Worm (Caenorhabditis elegans): ENCODE measurements around the gene sdz-35.
"Not testable (repeated sequence)": the region's sequence is repeated elsewhere in the genome, so short reads cannot be mapped to it uniquely, and the experiment has no call there.

The sdz-35 gene

ce11 chrII:3220723-3221122 is 12.1 kb upstream of the sdz-35 start, which contains the start of gene ZC239.22:
Gene ZC239.22, minus strand, starts transcription at chrII:3220823.
- TF ChIP-seq ref-1 (GFP tag; conservative IDR thresholded peaks at IDR 0.05) (no peak), cog-1 (tag; optimal IDR thresholded peaks at IDR 0.05) (no peak), klf-2 (GFP tag; conservative IDR thresholded peaks at IDR 0.05) (no peak), flt-1 (GFP tag; IDR thresholded peaks at IDR 0.05) (no peak), tab-1 (GFP tag; IDR thresholded peaks at IDR 0.05) (no peak), ztf-29 (GFP tag; IDR thresholded peaks at IDR 0.05) (no peak), T22C8.4 (GFP tag; IDR thresholded peaks at IDR 0.05) (no peak)

ce11 chrII:3215762-3216161 is 7.2 kb upstream of the sdz-35 start, which contains the start of gene ZC239.3:
Gene ZC239.3, plus strand, starts transcription at chrII:3216062.
- TF ChIP-seq ztf-23 (GFP tag; IDR thresholded peaks at IDR 0.05); cog-1 (tag; optimal IDR thresholded peaks at IDR 0.05); flt-1 (GFP tag; IDR thresholded peaks at IDR 0.05): not testable (repeated sequence)

- TF ChIP-seq ztf-23 (GFP tag; IDR thresholded peaks at IDR 0.05) (no peak), med-1 (GFP tag; optimal IDR thresholded peaks at IDR 0.05; ENCODE audit: insufficient read depth) (no peak)
Observed at ce11 chrII:3213898-3214297, 5.3 kb upstream of the sdz-35 start, which contains the start of gene ZC239.4. Gene ZC239.4, plus strand, starts transcription at chrII:3214198.

ce11 chrII:3210365-3210764 is 1.8 kb upstream of the sdz-35 start, which contains the start of gene ZC239.5:
Gene ZC239.5, plus strand, starts transcription at chrII:3210665.
- TF ChIP-seq cog-1 (tag; optimal IDR thresholded peaks at IDR 0.05) (no peak), flt-1 (GFP tag; IDR thresholded peaks at IDR 0.05) (no peak), ztf-29 (GFP tag; IDR thresholded peaks at IDR 0.05) (no peak), T22C8.4 (GFP tag; IDR thresholded peaks at IDR 0.05) (no peak), klf-2 (GFP tag; conservative IDR thresholded peaks at IDR 0.05) (no peak), ztf-23 (GFP tag; IDR thresholded peaks at IDR 0.05) (no peak), tab-1 (GFP tag; IDR thresholded peaks at IDR 0.05) (no peak), med-1 (GFP tag; optimal IDR thresholded peaks at IDR 0.05; ENCODE audit: insufficient read depth) (no peak), ref-1 (GFP tag; conservative IDR thresholded peaks at IDR 0.05) (no peak)

- TF ChIP-seq ztf-23 (GFP tag; IDR thresholded peaks at IDR 0.05), result no peak
Observed at ce11 chrII:3209251-3209650, 672 bp upstream of the sdz-35 start, which contains the start of gene ZC239.6. Gene ZC239.6, plus strand, starts transcription at chrII:3209631.

- no peak for TF ChIP-seq ztf-29 (GFP tag; IDR thresholded peaks at IDR 0.05)
Observed at ce11 chrII:3206423-3206989, 2.1 kb downstream of the sdz-35 start, which contains the start of the genes ZC239.20 and ZC239.21. Gene ZC239.20, minus strand, starts transcription at chrII:3206523. Gene ZC239.21, plus strand, starts transcription at chrII:3206939.

ce11 chrII:3203415-3203814 is 5.2 kb downstream of the sdz-35 start, which contains the start of gene sri-50:
Gene sri-50, plus strand, starts transcription at chrII:3203715.
- TF ChIP-seq ref-1 (GFP tag; conservative IDR thresholded peaks at IDR 0.05) (no peak), med-1 (GFP tag; optimal IDR thresholded peaks at IDR 0.05; ENCODE audit: insufficient read depth) (no peak), klf-2 (GFP tag; conservative IDR thresholded peaks at IDR 0.05) (no peak), cog-1 (tag; optimal IDR thresholded peaks at IDR 0.05) (no peak)

- TF ChIP-seq med-1 (GFP tag; optimal IDR thresholded peaks at IDR 0.05; ENCODE audit: insufficient read depth), result no peak
- no peak for TF ChIP-seq cog-1 (tag; optimal IDR thresholded peaks at IDR 0.05)
- TF ChIP-seq T22C8.4 (GFP tag; IDR thresholded peaks at IDR 0.05), result no peak
- no peak for TF ChIP-seq ztf-29 (GFP tag; IDR thresholded peaks at IDR 0.05)
- no peak for TF ChIP-seq ztf-23 (GFP tag; IDR thresholded peaks at IDR 0.05)
- TF ChIP-seq flt-1 (GFP tag; IDR thresholded peaks at IDR 0.05), result no peak
- no peak for TF ChIP-seq tab-1 (GFP tag; IDR thresholded peaks at IDR 0.05)
- no peak for TF ChIP-seq klf-2 (GFP tag; conservative IDR thresholded peaks at IDR 0.05)
- no peak for TF ChIP-seq ref-1 (GFP tag; conservative IDR thresholded peaks at IDR 0.05)
Observed at ce11 chrII:3202519-3202918, 6.1 kb downstream of the sdz-35 start, which contains the start of gene sri-53. Gene sri-53, minus strand, starts transcription at chrII:3202619.

- not testable (repeated sequence) for TF ChIP-seq cog-1 (tag; optimal IDR thresholded peaks at IDR 0.05); ztf-23 (GFP tag; IDR thresholded peaks at IDR 0.05); tab-1 (GFP tag; IDR thresholded peaks at IDR 0.05)
Observed at ce11 chrII:3201242-3201641, 7.3 kb downstream of the sdz-35 start, which contains the start of gene sri-48. Gene sri-48, minus strand, starts transcription at chrII:3201342.

ce11 chrII:3198998-3199397 is 9.6 kb downstream of the sdz-35 start, which contains the start of gene sri-51:
Gene sri-51, minus strand, starts transcription at chrII:3199098.
- TF ChIP-seq klf-2 (GFP tag; conservative IDR thresholded peaks at IDR 0.05), result no peak
- no peak for TF ChIP-seq flt-1 (GFP tag; IDR thresholded peaks at IDR 0.05)
- TF ChIP-seq tab-1 (GFP tag; IDR thresholded peaks at IDR 0.05), result no peak
- no peak for TF ChIP-seq cog-1 (tag; optimal IDR thresholded peaks at IDR 0.05)
- no peak for TF ChIP-seq ref-1 (GFP tag; conservative IDR thresholded peaks at IDR 0.05)
- no peak for TF ChIP-seq T22C8.4 (GFP tag; IDR thresholded peaks at IDR 0.05)
- TF ChIP-seq ztf-29 (GFP tag; IDR thresholded peaks at IDR 0.05), result no peak
- TF ChIP-seq med-1 (GFP tag; optimal IDR thresholded peaks at IDR 0.05; ENCODE audit: insufficient read depth), result no peak
- TF ChIP-seq ztf-23 (GFP tag; IDR thresholded peaks at IDR 0.05), result no peak

ce11 chrII:3196966-3197365 is 11.6 kb downstream of the sdz-35 start, which contains the start of gene gcy-15:
Gene gcy-15, minus strand, starts transcription at chrII:3197066.
- no peak for TF ChIP-seq cog-1 (tag; optimal IDR thresholded peaks at IDR 0.05)
- TF ChIP-seq ztf-23 (GFP tag; IDR thresholded peaks at IDR 0.05), result no peak
- TF ChIP-seq klf-2 (GFP tag; conservative IDR thresholded peaks at IDR 0.05), result no peak
- no peak for TF ChIP-seq T22C8.4 (GFP tag; IDR thresholded peaks at IDR 0.05)
- no peak for TF ChIP-seq flt-1 (GFP tag; IDR thresholded peaks at IDR 0.05)
- no peak for TF ChIP-seq tab-1 (GFP tag; IDR thresholded peaks at IDR 0.05)
- no peak for TF ChIP-seq ztf-29 (GFP tag; IDR thresholded peaks at IDR 0.05)
- TF ChIP-seq med-1 (GFP tag; optimal IDR thresholded peaks at IDR 0.05; ENCODE audit: insufficient read depth), result no peak
- TF ChIP-seq ref-1 (GFP tag; conservative IDR thresholded peaks at IDR 0.05), result no peak

All from whole organism, midembryonic.